Worm (Caenorhabditis elegans) whole organism, L3 larva: ENCODE results near the gene ndc-80.

Experiments
- ceh-82 ChIP-seq: fragments of 150-350 bp; optimal IDR thresholded peaks from 2 replicates; lab custom pipeline; 2014; ENCODE audit warnings: missing biosample characterization, missing genetic modification characterization
- ceh-9 ChIP-seq: sonication (generic microtip); optimal IDR thresholded peaks from 2 replicates; lab custom pipeline; 2018; ENCODE audit warnings: missing biosample characterization, missing genetic modification characterization
- egl-5 ChIP-seq: fragments of 150-350 bp; optimal IDR thresholded peaks from 2 replicates; lab custom pipeline; 2017; ENCODE audit warnings: missing biosample characterization, missing genetic modification reagents, missing genetic modification characterization, inconsistent platforms
- eor-1 ChIP-seq, 2 experiments: fragments of 150-350 bp; optimal IDR thresholded peaks; 2 replicates each; lab custom pipeline; 2014 to 2018; ENCODE audit warnings: missing biosample characterization in 2 of 2, missing genetic modification characterization in 2 of 2
- mdl-1 ChIP-seq: fragments of 150-350 bp; optimal IDR thresholded peaks from 2 replicates; lab custom pipeline; 2014; ENCODE audit warnings: missing biosample characterization, missing genetic modification characterization
- nhr-11 ChIP-seq: fragments of 150-350 bp; optimal IDR thresholded peaks from 2 replicates; lab custom pipeline; 2014; ENCODE audit warnings: missing biosample characterization, missing genetic modification characterization
- nhr-12 ChIP-seq: fragments of 150-350 bp; optimal IDR thresholded peaks from 2 replicates; lab custom pipeline; 2014; ENCODE audit warnings: missing biosample characterization, missing genetic modification characterization
- nhr-237 ChIP-seq: fragments of 150-350 bp; optimal IDR thresholded peaks from 2 replicates; lab custom pipeline; 2014; ENCODE audit warnings: missing biosample characterization, missing genetic modification characterization
- nhr-25 ChIP-seq: sonication (generic microtip); optimal IDR thresholded peaks from 2 replicates; lab custom pipeline; 2017; ENCODE audit warnings: missing biosample characterization, missing genetic modification characterization
- nhr-77 ChIP-seq: fragments of 150-350 bp; optimal IDR thresholded peaks from 2 replicates; lab custom pipeline; 2014; ENCODE audit warnings: missing biosample characterization, missing genetic modification characterization
- pha-4 ChIP-seq: fragments of 150-350 bp; optimal IDR thresholded peaks from 2 replicates; lab custom pipeline; 2014; ENCODE audit warnings: missing biosample characterization, missing genetic modification reagents, missing genetic modification characterization
- skn-1 ChIP-seq: fragments of 150-350 bp; optimal IDR thresholded peaks from 2 replicates; lab custom pipeline; 2014; ENCODE audit warnings: missing biosample characterization, missing genetic modification characterization
- unc-62 ChIP-seq: fragments of 150-350 bp; sonication (generic microtip); optimal IDR thresholded peaks from 4 replicates; lab custom pipeline; 2014; ENCODE audit warnings: missing biosample characterization, missing genetic modification reagents, missing genetic modification characterization

ndc-80 gene

DNA sequence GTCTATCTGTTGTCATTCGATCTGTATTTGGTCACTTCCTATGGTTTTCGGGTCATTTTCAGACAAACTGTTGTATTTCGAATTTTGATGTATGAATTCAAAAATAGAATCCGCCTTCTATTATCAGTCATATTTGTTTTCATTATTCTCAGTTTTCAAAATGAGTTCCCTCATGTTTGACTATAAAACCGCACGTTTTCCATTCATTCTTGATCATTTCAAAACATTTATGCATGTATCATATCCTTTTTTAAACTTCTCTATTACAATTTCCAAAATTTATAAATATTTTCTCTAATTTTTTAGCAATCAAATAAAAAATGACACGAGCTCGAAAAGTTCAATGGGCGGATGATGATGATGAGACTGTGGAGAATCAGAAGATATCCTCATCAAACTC is 51.9 kb downstream of the ndc-80 start, which contains the start of gene K08F4.12:
K08F4.12 (plus strand) TSS at position 301 of the 400 bp plus-strand sequence.
- no peak for TF ChIP-seq egl-5
- no peak for TF ChIP-seq nhr-77 (tag; lab: Kevin White, UChicago)
- no peak for TF ChIP-seq nhr-11 (tag; lab: Kevin White, UChicago)
- TF ChIP-seq pha-4: no peak
- TF ChIP-seq mdl-1 (tag; lab: Kevin White, UChicago): no peak
- no peak for TF ChIP-seq nhr-25 (tag; lab: Kevin White, UChicago)
- TF ChIP-seq unc-62 (GFP tag; lab: Kevin White, UChicago): no peak
- TF ChIP-seq eor-1 (tag; optimal IDR thresholded peaks at IDR 0.05; lab: Kevin White, UChicago): no peak
- TF ChIP-seq nhr-12 (tag; lab: Kevin White, UChicago): no peak
- no peak for TF ChIP-seq ceh-82 (tag; lab: Kevin White, UChicago)
- TF ChIP-seq skn-1: no peak
- TF ChIP-seq ceh-9: no peak
- TF ChIP-seq nhr-237 (tag; lab: Kevin White, UChicago): no peak
